Fruit fly (Drosophila melanogaster) whole organism: ENCODE measurements around the gene MBD-like.

Experiments
- CG8478 ChIP-seq: fragments of >200 bp; optimal IDR thresholded peaks from 2 replicates; lab custom pipeline; 2018; ENCODE audit warnings: inconsistent platforms
- Dll ChIP-seq: fragments of >200 bp; optimal IDR thresholded peaks from 2 replicates; lab custom pipeline; 2017
- EcR ChIP-seq, 2 experiments: fragments of >200 bp; optimal IDR thresholded peaks; 2 replicates each; lab custom pipeline; 2017; ENCODE audit warnings: missing biosample characterization in 2 of 2, missing genetic modification characterization in 2 of 2, missing genetic modification reagents in 2 of 2
- pan ChIP-seq: fragments of >200 bp; optimal IDR thresholded peaks from 2 replicates; lab custom pipeline; 2017
- psq ChIP-seq: fragments of >200 bp; optimal IDR thresholded peaks from 2 replicates; lab custom pipeline; 2017
- usp ChIP-seq: fragments of >200 bp; optimal IDR thresholded peaks from 2 replicates; lab custom pipeline; 2017; ENCODE audit warnings: missing biosample characterization, missing genetic modification characterization, mixed read lengths

MBD-like gene

dm6 chr3R:9532437-9533180 is 27.0 kb upstream of the MBD-like start, which contains the start of gene by:
by (minus strand) TSS chr3R:9533011.
- TF ChIP-seq Dll (lab: Kevin White, UChicago) (peak; percentile 73), CG8478 (lab: Kevin White, UChicago) (no peak)

dm6 chr3R:9533181-9534124 is 26.1 kb upstream of the MBD-like start:
- no peak for TF ChIP-seq psq (lab: Kevin White, UChicago)
- peak; percentile 91 for TF ChIP-seq Dll (lab: Kevin White, UChicago)

DNA sequence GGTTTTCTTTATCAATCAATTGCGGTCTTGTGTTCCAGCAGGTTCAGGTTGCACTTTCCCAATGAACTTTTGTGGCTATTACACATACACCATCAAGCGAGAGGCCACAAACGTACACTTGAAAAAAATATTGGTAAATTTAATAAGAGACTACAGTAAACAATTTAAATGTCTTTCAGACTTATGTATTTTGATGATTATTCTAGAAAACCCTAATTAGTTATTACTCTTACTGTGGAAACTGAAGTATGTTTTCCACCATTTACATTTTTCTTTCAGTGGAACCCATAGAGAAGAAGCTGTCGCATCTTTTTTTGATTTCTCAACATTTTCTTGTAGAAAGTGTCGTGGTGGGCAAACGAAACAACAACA is 25.4 kb upstream of the MBD-like start:
- no peak for TF ChIP-seq psq (lab: Kevin White, UChicago)
- TF ChIP-seq Dll (lab: Kevin White, UChicago) = no peak
- TF ChIP-seq pan (lab: Kevin White, UChicago) = no peak
- TF ChIP-seq CG8478 (lab: Kevin White, UChicago) = no peak
- no peak for TF ChIP-seq usp
- TF ChIP-seq EcR (GFP tag; optimal IDR thresholded peaks at IDR 0.05; lab: Kevin White, UChicago) = no peak

- TF ChIP-seq pan (lab: Kevin White, UChicago) (no peak), psq (lab: Kevin White, UChicago) (no peak), Dll (lab: Kevin White, UChicago) (no peak), usp (no peak), CG8478 (lab: Kevin White, UChicago) (no peak), EcR (GFP tag; optimal IDR thresholded peaks at IDR 0.05; lab: Kevin White, UChicago) (no peak)
These were observed 24.9 kb upstream of the MBD-like start for dm6 chr3R:9534595-9535217.

DNA sequence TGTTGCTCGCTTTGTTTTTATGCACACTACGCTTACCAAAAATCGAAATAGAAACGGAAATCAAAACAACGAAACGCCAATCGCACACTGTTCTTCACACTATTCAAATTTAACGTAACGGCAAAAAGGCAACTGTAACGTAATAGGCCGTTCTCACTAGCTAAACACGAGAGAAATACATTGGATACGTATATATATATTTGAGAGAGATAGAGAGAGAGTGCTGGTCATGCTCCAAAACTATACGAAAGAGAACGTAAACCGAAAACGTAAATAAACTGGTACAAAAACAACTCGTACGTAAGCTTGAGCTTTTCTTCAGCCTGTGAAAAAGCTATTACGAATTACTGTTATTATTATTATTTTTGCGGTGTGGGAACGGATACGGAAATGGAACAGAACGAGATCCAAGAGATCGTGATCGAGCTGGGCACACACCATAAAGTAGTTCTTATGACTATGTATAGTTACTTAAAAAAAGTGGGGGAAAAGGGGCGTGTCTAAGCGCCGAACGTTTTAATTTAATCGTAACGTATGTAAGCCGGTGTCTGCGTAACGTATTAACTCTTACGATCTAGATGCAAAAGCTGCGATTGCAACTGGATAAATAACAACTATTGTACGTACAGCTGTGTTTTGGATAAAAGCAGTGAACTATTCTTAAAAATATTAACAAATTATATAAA is 15.9 kb upstream of the MBD-like start:
- TF ChIP-seq Dll (lab: Kevin White, UChicago) = no peak
- no peak for TF ChIP-seq CG8478 (lab: Kevin White, UChicago)
- TF ChIP-seq psq (lab: Kevin White, UChicago) = no peak
- no peak for TF ChIP-seq pan (lab: Kevin White, UChicago)
- no peak for TF ChIP-seq usp
- TF ChIP-seq EcR (GFP tag; optimal IDR thresholded peaks at IDR 0.05; lab: Kevin White, UChicago) = no peak

DNA sequence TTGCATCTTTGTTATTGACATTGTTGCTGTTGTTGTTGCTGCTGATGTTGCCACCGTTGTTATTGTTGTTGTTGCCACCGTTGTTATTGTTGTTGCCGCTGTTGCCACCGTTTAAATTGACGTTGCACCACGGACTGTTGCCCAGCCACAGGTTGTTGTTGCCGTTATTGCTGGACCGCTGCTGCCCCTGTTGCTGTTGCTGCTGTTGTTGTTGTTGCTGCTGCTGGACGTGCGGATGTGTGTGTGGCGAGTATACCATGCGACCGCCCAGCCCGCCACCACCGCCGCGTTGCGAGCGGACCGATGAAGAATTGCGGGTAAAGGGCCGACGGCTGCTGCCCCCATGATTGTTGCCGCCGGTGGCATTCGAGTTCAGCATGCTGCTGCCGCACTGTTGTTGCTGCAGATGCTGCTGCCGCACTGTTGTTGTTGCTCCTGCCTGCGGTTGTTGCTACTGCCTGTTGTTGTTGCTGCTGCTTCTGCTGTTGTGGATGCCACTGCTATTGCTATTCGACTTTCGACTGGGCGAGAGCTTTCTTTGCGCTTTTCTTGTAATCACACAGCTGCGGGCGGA is 12.7 kb upstream of the MBD-like start:
- TF ChIP-seq Dll (lab: Kevin White, UChicago) (no peak), pan (lab: Kevin White, UChicago) (no peak), psq (lab: Kevin White, UChicago) (no peak), CG8478 (lab: Kevin White, UChicago) (no peak), usp (no peak), EcR (GFP tag; optimal IDR thresholded peaks at IDR 0.05; lab: Kevin White, UChicago) (no peak)

dm6 chr3R:9548769-9549168 is 10.8 kb upstream of the MBD-like start:
- TF ChIP-seq CG8478 (lab: Kevin White, UChicago) (no peak), pan (lab: Kevin White, UChicago) (no peak), usp (no peak), EcR (GFP tag; optimal IDR thresholded peaks at IDR 0.05; lab: Kevin White, UChicago) (no peak), psq (lab: Kevin White, UChicago) (no peak), Dll (lab: Kevin White, UChicago) (no peak)

DNA sequence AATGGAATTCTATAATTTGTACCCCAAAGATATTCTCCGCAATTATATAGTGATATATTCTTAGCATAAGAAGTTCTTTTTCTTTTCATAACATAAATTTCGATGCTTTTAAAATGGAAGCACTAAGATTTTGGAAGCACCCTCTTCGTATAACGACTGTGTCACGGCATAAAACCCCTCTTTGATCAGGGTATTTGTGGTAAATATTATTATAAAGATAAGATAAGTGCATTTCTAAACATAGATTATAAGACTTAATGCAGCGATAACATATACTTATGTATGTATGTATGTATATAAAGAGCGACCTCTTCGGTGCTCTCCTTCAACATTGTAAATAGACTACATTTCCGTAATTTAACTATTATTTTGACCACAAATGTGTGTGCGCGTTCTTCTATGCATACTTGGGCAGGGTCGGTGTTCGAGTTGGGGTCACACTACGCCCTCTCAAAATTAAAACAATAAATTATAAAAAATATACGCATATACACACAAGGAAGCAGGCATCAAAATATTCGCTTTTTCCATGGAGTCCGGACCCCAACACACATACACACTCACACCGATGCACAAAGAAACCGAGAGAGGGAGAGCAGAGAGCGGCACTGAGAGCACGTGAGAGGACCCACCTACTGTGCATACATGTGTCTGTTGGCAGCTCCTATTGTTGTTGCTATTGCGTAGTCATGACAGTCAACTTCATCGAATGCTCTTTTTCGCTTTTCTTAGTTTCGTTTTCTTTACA is 9.1 kb upstream of the MBD-like start:
- TF ChIP-seq psq (lab: Kevin White, UChicago) = no peak

DNA sequence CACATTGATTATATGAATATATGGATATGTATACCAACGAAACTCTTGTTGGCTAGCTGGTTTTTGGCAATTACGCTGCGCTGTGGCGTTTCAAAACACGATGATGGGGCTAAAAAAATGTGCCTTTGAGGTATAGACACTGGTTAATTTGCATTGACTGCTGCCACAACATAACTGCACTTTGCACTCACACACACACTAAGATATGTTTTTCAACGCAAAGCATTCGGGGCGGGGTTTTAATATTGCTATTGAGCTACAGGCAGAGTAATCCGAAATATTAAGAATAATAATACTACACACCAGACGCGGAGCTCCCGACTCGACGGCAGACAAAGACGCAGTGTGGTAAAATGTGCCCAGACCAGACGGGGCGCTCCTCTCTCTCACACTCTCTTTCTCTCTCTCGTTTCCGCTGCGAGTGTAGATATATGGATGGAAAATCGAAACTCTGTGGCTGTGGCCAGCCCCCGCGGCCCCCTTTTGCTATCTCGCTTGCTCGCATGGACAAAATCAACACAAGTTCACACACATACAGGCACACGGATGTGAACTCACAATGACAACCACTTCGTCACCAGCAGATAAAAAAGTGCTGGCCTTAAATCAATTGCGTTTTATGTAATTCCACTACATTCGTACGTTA is 8.4 kb upstream of the MBD-like start:
- TF ChIP-seq psq (lab: Kevin White, UChicago) = no peak
- TF ChIP-seq Dll (lab: Kevin White, UChicago) = peak; percentile 93

dm6 chr3R:9551659-9552435 is 7.7 kb upstream of the MBD-like start, which contains the start of the genes mura and RnpS1:
mura (minus strand) TSS chr3R:9551806.
RnpS1 (plus strand) TSS chr3R:9552034.
- TF ChIP-seq EcR (GFP tag; optimal IDR thresholded peaks at IDR 0.05; lab: Kevin White, UChicago) (no peak), psq (lab: Kevin White, UChicago) (no peak), Dll (lab: Kevin White, UChicago) (no peak), usp (no peak), CG8478 (lab: Kevin White, UChicago) (no peak), pan (lab: Kevin White, UChicago) (no peak)
